Fruit fly (Drosophila melanogaster): ENCODE data around the gene mTerf5.
A peak's percentile ranks its signal among the peaks of the same experiment; 100 is the strongest.

mTerf5 gene

dm6 chr3R:18223434-18223833 is at the start of gene mTerf5, which contains the start of gene Non3 (continued):
- TF ChIP-seq CG17385 (GFP tag; optimal IDR thresholded peaks at IDR 0.05), result peak; percentile 54
- TF ChIP-seq CG5953 (GFP tag; IDR thresholded peaks at IDR 0.05), result no peak
- peak; percentile 71 for TF ChIP-seq kah (GFP tag; optimal IDR thresholded peaks at IDR 0.05)
- no peak for TF ChIP-seq CG1792 (GFP tag; optimal IDR thresholded peaks at IDR 0.05)
- peak; percentile 18 for TF ChIP-seq Myb (GFP tag; optimal IDR thresholded peaks at IDR 0.05)
- no peak for TF ChIP-seq jigr1 (GFP tag; IDR thresholded peaks at IDR 0.05)
- TF ChIP-seq Xbp1 (GFP tag; optimal IDR thresholded peaks at IDR 0.05), result peak; percentile 75
- no peak for TF ChIP-seq Lim3 (GFP tag; IDR thresholded peaks at IDR 0.05)
- no peak for TF ChIP-seq fd64A (GFP tag; optimal IDR thresholded peaks at IDR 0.05)
- no peak for TF ChIP-seq CG7745 (tag; optimal IDR thresholded peaks at IDR 0.05)
- no peak for TF ChIP-seq pita (GFP tag; optimal IDR thresholded peaks at IDR 0.05)
- peak; percentile 27; the same call in 1 of the 2 replicates for TF ChIP-seq CG10366 (GFP tag; IDR thresholded peaks at IDR 0.05)
- peak; percentile 81 for TF ChIP-seq CG14860 (GFP tag; IDR thresholded peaks at IDR 0.05; ENCODE audit: partially characterized antibody)
- no peak for TF ChIP-seq ftz-f1 (GFP tag; optimal IDR thresholded peaks at IDR 0.05)
- TF ChIP-seq CG30020 (tag; optimal IDR thresholded peaks at IDR 0.05), result peak; percentile 57
- peak; percentile 83; the same call in 2 of the 3 replicates for TF ChIP-seq zen2 (GFP tag; IDR thresholded peaks at IDR 0.05; ENCODE audit: partially characterized antibody)
- peak; percentile 62 for TF ChIP-seq CG10979 (tag; optimal IDR thresholded peaks at IDR 0.05)
- TF ChIP-seq CG9932 (GFP tag; IDR thresholded peaks at IDR 0.05), result peak; percentile 73
- no peak for TF ChIP-seq slp2 (GFP tag; optimal IDR thresholded peaks at IDR 0.05)
- 0 out of 3 replicates have a peak, but pooled peaks have one; percentile 30 for TF ChIP-seq ase (GFP tag; IDR thresholded peaks at IDR 0.05)
- no peak for TF ChIP-seq pros (GFP tag; optimal IDR thresholded peaks at IDR 0.05)
- no peak for TF ChIP-seq cad (GFP tag; optimal IDR thresholded peaks at IDR 0.05)
- no peak for TF ChIP-seq lov (optimal IDR thresholded peaks at IDR 0.05)
- no peak for TF ChIP-seq lov (GFP tag; IDR thresholded peaks at IDR 0.05)
- no peak for TF ChIP-seq Stat92E (GFP tag; optimal IDR thresholded peaks at IDR 0.05)
- 0 out of 2 replicates have a peak, but pooled peaks have one; percentile 43 for TF ChIP-seq CG42726 (GFP tag; IDR thresholded peaks at IDR 0.05; ENCODE audit: partially characterized antibody)
- no peak for TF ChIP-seq NC2α (GFP tag; optimal IDR thresholded peaks at IDR 0.05)
- peak; percentile 69 for TF ChIP-seq unpg (GFP tag; optimal IDR thresholded peaks at IDR 0.05)
- TF ChIP-seq Ptx1 (GFP tag; IDR thresholded peaks at IDR 0.05), result peak; percentile 59
- no peak for TF ChIP-seq HmgD (GFP tag; optimal IDR thresholded peaks at IDR 0.05)
- no peak for TF ChIP-seq CG12236 (GFP tag; optimal IDR thresholded peaks at IDR 0.05)
- no peak for TF ChIP-seq CG6654 (GFP tag; optimal IDR thresholded peaks at IDR 0.05)
- peak; percentile 69 for TF ChIP-seq NfI (GFP tag; optimal IDR thresholded peaks at IDR 0.05)
- no peak for TF ChIP-seq CG6175 (GFP tag; IDR thresholded peaks at IDR 0.05)
- TF ChIP-seq CrebB (tag; optimal IDR thresholded peaks at IDR 0.05), result no peak
- TF ChIP-seq CG32772 (GFP tag; IDR thresholded peaks at IDR 0.05), result 0 out of 2 replicates have a peak, but pooled peaks have one; percentile 15
- peak; percentile 51 for TF ChIP-seq CG17328 (GFP tag; IDR thresholded peaks at IDR 0.05)
- TF ChIP-seq sqz (GFP tag; optimal IDR thresholded peaks at IDR 0.05), result no peak
- 0 out of 2 replicates have a peak, but pooled peaks have one; percentile 22 for TF ChIP-seq al (GFP tag; IDR thresholded peaks at IDR 0.05)
- TF ChIP-seq fd96Cb (tag; optimal IDR thresholded peaks at IDR 0.05), result peak; percentile 40
- TF ChIP-seq CG7963 (GFP tag; IDR thresholded peaks at IDR 0.05; ENCODE audit: partially characterized antibody), result peak; percentile 76; the same call in 2 of the 3 replicates
- peak; percentile 86 for TF ChIP-seq HLH4C (GFP tag; IDR thresholded peaks at IDR 0.05; ENCODE audit: partially characterized antibody)
- peak; percentile 8 for TF ChIP-seq vfl (GFP tag; optimal IDR thresholded peaks at IDR 0.05)
- TF ChIP-seq slbo (GFP tag; IDR thresholded peaks at IDR 0.05), result peak; percentile 67; the same call in 1 of the 2 replicates
- TF ChIP-seq sug (tag; optimal IDR thresholded peaks at IDR 0.05), result peak; percentile 62
- peak; percentile 31 for TF ChIP-seq Dp (GFP tag; optimal IDR thresholded peaks at IDR 0.05)
- peak; percentile 61 for TF ChIP-seq CG8388 (GFP tag; optimal IDR thresholded peaks at IDR 0.05)
- peak; percentile 18 for TF ChIP-seq repo (GFP tag; optimal IDR thresholded peaks at IDR 0.05)
- TF ChIP-seq Atf6 (GFP tag; IDR thresholded peaks at IDR 0.05), result no peak
- TF ChIP-seq C15 (GFP tag; IDR thresholded peaks at IDR 0.05), result no peak
- TF ChIP-seq wek (GFP tag; optimal IDR thresholded peaks at IDR 0.05), result no peak
